Worm (Caenorhabditis elegans) whole organism, L4/young adult: ENCODE results near the gene F20D6.10.

ENCODE experiments used
- W03F9.2 ChIP-seq: fragments of 150-350 bp; optimal IDR thresholded peaks from 2 replicates; lab custom pipeline; 2014; ENCODE audit warnings: missing biosample characterization, missing genetic modification characterization
- dao-5 ChIP-seq: sonication (generic microtip); optimal IDR thresholded peaks from 2 replicates; lab custom pipeline; 2016; ENCODE audit warnings: missing genotype, missing genetic modification characterization, moderate library complexity, missing compliant biosample characterization
- him-1 ChIP-seq: sonication (generic microtip); optimal IDR thresholded peaks from 2 replicates; lab custom pipeline; 2016; ENCODE audit warnings: missing genotype, missing genetic modification reagents, missing genetic modification characterization, missing compliant biosample characterization

DNA sequence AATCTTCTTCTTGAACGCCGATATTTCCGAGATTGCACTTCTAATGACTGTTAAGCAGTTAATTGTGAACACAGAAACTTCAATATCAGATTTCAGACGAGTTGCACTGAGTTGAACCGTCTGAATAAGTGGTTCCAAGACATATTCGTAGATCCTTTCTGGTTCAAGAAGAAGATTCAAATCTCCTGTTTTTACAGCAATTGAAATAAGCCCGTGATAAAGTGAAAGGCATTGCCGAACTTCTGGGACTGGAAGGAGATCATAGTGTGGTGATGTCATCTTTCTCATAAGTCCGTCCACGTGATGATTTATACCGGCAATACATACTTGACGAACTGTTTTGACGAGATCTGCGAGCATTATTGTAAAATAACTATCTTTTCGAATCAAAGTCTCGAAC is 23.8 kb upstream of the F20D6.10 start:
- TF ChIP-seq him-1 (tag; lab: Kevin White, UChicago) (no peak), W03F9.2 (no peak), dao-5 (tag; lab: Kevin White, UChicago) (no peak)
